Comparison of ENCODE assay signal across 1 fruit fly cellular context in genomic region chr3L:13356084-13356693, dm6.
TF ChIP-seq lines count a peak whose summit lies in the region.

Nplp2 (plus strand) TSS chr3L:13356376.

TF ChIP-seq in whole organism, embryonic, 481 proteins besides CTCF, POLR2A, EP300 and RAD21 (continued from another document and continues in another):
- TF ChIP-seq gcm (GFP tag; optimal IDR thresholded peaks at IDR 0.05; lab: Kevin White, UChicago) (no peak), CG34376 (GFP tag; optimal IDR thresholded peaks at IDR 0.05; lab: Kevin White, UChicago) (peak; percentile 46), CG2875 (GFP tag; optimal IDR thresholded peaks at IDR 0.05; lab: Kevin White, UChicago) (peak; percentile 5), CG12236 (GFP tag; optimal IDR thresholded peaks at IDR 0.05; lab: Kevin White, UChicago) (no peak), trem (tag; optimal IDR thresholded peaks at IDR 0.05; lab: Kevin White, UChicago) (no peak), Oli (tag; optimal IDR thresholded peaks at IDR 0.05; lab: Kevin White, UChicago) (peak; percentile 65), Doc3 (GFP tag; IDR thresholded peaks at IDR 0.05; lab: Robert Waterston, UW; ENCODE audit: partially characterized antibody) (no peak), CG4854 (GFP tag; optimal IDR thresholded peaks at IDR 0.05; lab: Kevin White, UChicago) (no peak), Bteb2 (GFP tag; optimal IDR thresholded peaks at IDR 0.05; lab: Kevin White, UChicago) (no peak), seq (GFP tag; IDR thresholded peaks at IDR 0.05; lab: Robert Waterston, UW) (peak; percentile 54; the same call in 1 of the 2 replicates), da (GFP tag; optimal IDR thresholded peaks at IDR 0.05; lab: Kevin White, UChicago) (no peak), B-H2 (GFP tag; optimal IDR thresholded peaks at IDR 0.05; lab: Kevin White, UChicago) (peak; percentile 62), NC2α (GFP tag; optimal IDR thresholded peaks at IDR 0.05; lab: Kevin White, UChicago) (no peak), vnd (GFP tag; IDR thresholded peaks at IDR 0.05; lab: Robert Waterston, UW; ENCODE audit: partially characterized antibody) (no peak), Lhr (GFP tag; optimal IDR thresholded peaks at IDR 0.05; lab: Kevin White, UChicago) (no peak), CG17568 (GFP tag; optimal IDR thresholded peaks at IDR 0.05; lab: Kevin White, UChicago) (no peak), bsh (GFP tag; optimal IDR thresholded peaks at IDR 0.05; lab: Kevin White, UChicago) (no peak), CG18262 (tag; optimal IDR thresholded peaks at IDR 0.05; lab: Kevin White, UChicago) (no peak), grau (tag; optimal IDR thresholded peaks at IDR 0.05; lab: Kevin White, UChicago) (peak; percentile 91), hbn (GFP tag; IDR thresholded peaks at IDR 0.05; lab: Robert Waterston, UW; ENCODE audit: partially characterized antibody) (no peak), CG1792 (GFP tag; optimal IDR thresholded peaks at IDR 0.05; lab: Kevin White, UChicago) (no peak), eyg (GFP tag; optimal IDR thresholded peaks at IDR 0.05; lab: Kevin White, UChicago) (no peak), al (GFP tag; IDR thresholded peaks at IDR 0.05; lab: Robert Waterston, UW) (peak; percentile 35; the same call in 1 of the 2 replicates), NK7.1 (GFP tag; optimal IDR thresholded peaks at IDR 0.05; lab: Kevin White, UChicago) (no peak), Rx (GFP tag; IDR thresholded peaks at IDR 0.05; lab: Robert Waterston, UW) (0 out of 2 replicates have a peak, but pooled peaks have one; percentile 6), CG4404 (GFP tag; IDR thresholded peaks at IDR 0.05; lab: Robert Waterston, UW) (peak; percentile 56), Chrac-16 (GFP tag; optimal IDR thresholded peaks at IDR 0.05; lab: Kevin White, UChicago) (peak; percentile 9), CG2202 (tag; optimal IDR thresholded peaks at IDR 0.05; lab: Kevin White, UChicago) (peak; percentile 7), tup (GFP tag; optimal IDR thresholded peaks at IDR 0.05; lab: Kevin White, UChicago) (no peak), CG2116 (GFP tag; optimal IDR thresholded peaks at IDR 0.05; lab: Kevin White, UChicago) (no peak), CG5245 (GFP tag; optimal IDR thresholded peaks at IDR 0.05; lab: Kevin White, UChicago) (peak; percentile 4), pita (GFP tag; optimal IDR thresholded peaks at IDR 0.05; lab: Kevin White, UChicago) (no peak), CG3838 (GFP tag; optimal IDR thresholded peaks at IDR 0.05; lab: Kevin White, UChicago) (no peak), Stat92E (GFP tag; optimal IDR thresholded peaks at IDR 0.05; lab: Kevin White, UChicago) (no peak), Dp (GFP tag; optimal IDR thresholded peaks at IDR 0.05; lab: Kevin White, UChicago) (no peak), CG7357 (GFP tag; IDR thresholded peaks at IDR 0.05; lab: Robert Waterston, UW) (0 out of 3 replicates have a peak, but pooled peaks have one; percentile 25), chm (GFP tag; IDR thresholded peaks at IDR 0.05; lab: Robert Waterston, UW) (no peak), hkb (optimal IDR thresholded peaks at IDR 0.05; lab: Kevin White, UChicago) (no peak), hkb (GFP tag; IDR thresholded peaks at IDR 0.05; lab: Robert Waterston, UW) (no peak; the same call in 1 of the 2 replicates), CG31365 (tag; optimal IDR thresholded peaks at IDR 0.05; lab: Kevin White, UChicago) (no peak), CG17385 (GFP tag; optimal IDR thresholded peaks at IDR 0.05; lab: Kevin White, UChicago) (peak; percentile 35), CG8388 (GFP tag; optimal IDR thresholded peaks at IDR 0.05; lab: Kevin White, UChicago) (peak; percentile 21), CG11695 (GFP tag; IDR thresholded peaks at IDR 0.05; lab: Robert Waterston, UW) (0 out of 3 replicates have a peak, but pooled peaks have one; percentile 39), CG8478 (optimal IDR thresholded peaks at IDR 0.05; lab: Kevin White, UChicago) (no peak), CG15269 (tag; optimal IDR thresholded peaks at IDR 0.05; lab: Kevin White, UChicago) (peak; percentile 74), E2f1 (GFP tag; IDR thresholded peaks at IDR 0.05; lab: Robert Waterston, UW) (peak; percentile 39), Blimp-1 (GFP tag; optimal IDR thresholded peaks at IDR 0.05; lab: Kevin White, UChicago) (no peak), dati (GFP tag; IDR thresholded peaks at IDR 0.05; lab: Robert Waterston, UW) (peak; percentile 25; the same call in 1 of the 2 replicates), CG2712 (tag; optimal IDR thresholded peaks at IDR 0.05; lab: Kevin White, UChicago) (no peak), CG1603 (tag; optimal IDR thresholded peaks at IDR 0.05; lab: Kevin White, UChicago) (peak; percentile 11), Ets65A (GFP tag; lab: Kevin White, UChicago) (peak; percentile 90), Nf-YC (tag; optimal IDR thresholded peaks at IDR 0.05; lab: Kevin White, UChicago) (no peak), Hr78 (GFP tag; optimal IDR thresholded peaks at IDR 0.05; lab: Kevin White, UChicago) (no peak), slou (GFP tag; optimal IDR thresholded peaks at IDR 0.05; lab: Kevin White, UChicago) (no peak), Fer2 (tag; optimal IDR thresholded peaks at IDR 0.05; lab: Kevin White, UChicago) (no peak), CG42726 (GFP tag; IDR thresholded peaks at IDR 0.05; lab: Robert Waterston, UW; ENCODE audit: partially characterized antibody) (no peak), stc (GFP tag; IDR thresholded peaks at IDR 0.05; lab: Robert Waterston, UW) (no peak), CG15514 (GFP tag; optimal IDR thresholded peaks at IDR 0.05; lab: Kevin White, UChicago) (peak; percentile 13), CG10543 (GFP tag; optimal IDR thresholded peaks at IDR 0.05; lab: Kevin White, UChicago) (peak; percentile 30), CG5180 (GFP tag; optimal IDR thresholded peaks at IDR 0.05; lab: Kevin White, UChicago) (no peak), CG18011 (GFP tag; optimal IDR thresholded peaks at IDR 0.05; lab: Kevin White, UChicago) (no peak), CG11723 (GFP tag; optimal IDR thresholded peaks at IDR 0.05; lab: Kevin White, UChicago) (no peak), CG13123 (GFP tag; optimal IDR thresholded peaks at IDR 0.05; lab: Kevin White, UChicago) (no peak), inv (GFP tag; IDR thresholded peaks at IDR 0.05; lab: Robert Waterston, UW; ENCODE audit: partially characterized antibody) (no peak), CG3847 (GFP tag; IDR thresholded peaks at IDR 0.05; lab: Robert Waterston, UW) (peak; percentile 69), gro (GFP tag; optimal IDR thresholded peaks at IDR 0.05; lab: Kevin White, UChicago) (no peak), nom (GFP tag; optimal IDR thresholded peaks at IDR 0.05; lab: Kevin White, UChicago) (no peak), CG8290 (GFP tag; optimal IDR thresholded peaks at IDR 0.05; lab: Kevin White, UChicago) (no peak), CG8290 (tag; optimal IDR thresholded peaks at IDR 0.05; lab: Kevin White, UChicago) (no peak), CG31388 (GFP tag; optimal IDR thresholded peaks at IDR 0.05; lab: Kevin White, UChicago) (no peak), zen (tag; optimal IDR thresholded peaks at IDR 0.05; lab: Kevin White, UChicago) (peak; percentile 11), CG32532 (GFP tag; IDR thresholded peaks at IDR 0.05; lab: Robert Waterston, UW) (peak; percentile 75), CG9215 (GFP tag; IDR thresholded peaks at IDR 0.05; lab: Robert Waterston, UW) (peak; percentile 59; the same call in 1 of the 2 replicates), CG10565 (GFP tag; optimal IDR thresholded peaks at IDR 0.05; lab: Kevin White, UChicago) (no peak), yki (optimal IDR thresholded peaks at IDR 0.05; lab: Kevin White, UChicago) (no peak), CG10979 (tag; optimal IDR thresholded peaks at IDR 0.05; lab: Kevin White, UChicago) (no peak), CG3407 (GFP tag; optimal IDR thresholded peaks at IDR 0.05; lab: Kevin White, UChicago) (no peak), stwl (tag; optimal IDR thresholded peaks at IDR 0.05; lab: Kevin White, UChicago) (no peak), Hr3 (GFP tag; optimal IDR thresholded peaks at IDR 0.05; lab: Kevin White, UChicago) (peak; percentile 38), CG30403 (GFP tag; optimal IDR thresholded peaks at IDR 0.05; lab: Kevin White, UChicago) (no peak), gsb (GFP tag; IDR thresholded peaks at IDR 0.05; lab: Robert Waterston, UW) (no peak), CG14667 (GFP tag; IDR thresholded peaks at IDR 0.05; lab: Robert Waterston, UW) (peak; percentile 31), Atf6 (GFP tag; IDR thresholded peaks at IDR 0.05; lab: Robert Waterston, UW) (peak; percentile 35; the same call in 1 of the 2 replicates), CG6765 (GFP tag; optimal IDR thresholded peaks at IDR 0.05; lab: Kevin White, UChicago) (no peak), CG11247 (GFP tag; IDR thresholded peaks at IDR 0.05; lab: Robert Waterston, UW) (peak; percentile 40; the same call in 1 of the 2 replicates), run (tag; optimal IDR thresholded peaks at IDR 0.05; lab: Kevin White, UChicago) (peak; percentile 8), trh (GFP tag; optimal IDR thresholded peaks at IDR 0.05; lab: Kevin White, UChicago) (peak; percentile 14), MBD-R2 (GFP tag; IDR thresholded peaks at IDR 0.05; lab: Robert Waterston, UW) (no peak), lilli (GFP tag; optimal IDR thresholded peaks at IDR 0.05; lab: Kevin White, UChicago) (no peak), fd102C (GFP tag; optimal IDR thresholded peaks at IDR 0.05; lab: Kevin White, UChicago) (no peak), knrl (GFP tag; IDR thresholded peaks at IDR 0.05; lab: Robert Waterston, UW; ENCODE audit: partially characterized antibody) (no peak), CG3065 (GFP tag; optimal IDR thresholded peaks at IDR 0.05; lab: Kevin White, UChicago) (no peak), CG11696 (GFP tag; IDR thresholded peaks at IDR 0.05; lab: Robert Waterston, UW) (0 out of 2 replicates have a peak, but pooled peaks have one; percentile 27), CG10147 (GFP tag; optimal IDR thresholded peaks at IDR 0.05; lab: Kevin White, UChicago) (no peak), en (GFP tag; optimal IDR thresholded peaks at IDR 0.05; lab: Kevin White, UChicago) (no peak), crp (GFP tag; optimal IDR thresholded peaks at IDR 0.05; lab: Kevin White, UChicago) (no peak), hb (GFP tag; IDR thresholded peaks at IDR 0.05; lab: Robert Waterston, UW; ENCODE audit: partially characterized antibody) (no peak), pros (GFP tag; optimal IDR thresholded peaks at IDR 0.05; lab: Kevin White, UChicago) (no peak), CG12744 (GFP tag; optimal IDR thresholded peaks at IDR 0.05; lab: Kevin White, UChicago) (no peak), sens (GFP tag; lab: Kevin White, UChicago) (peak; percentile 79), CG15479 (GFP tag; optimal IDR thresholded peaks at IDR 0.05; lab: Kevin White, UChicago) (no peak), fd3F (GFP tag; optimal IDR thresholded peaks at IDR 0.05; lab: Kevin White, UChicago) (peak; percentile 63), Gsc (GFP tag; IDR thresholded peaks at IDR 0.05; lab: Robert Waterston, UW) (no peak), NfI (GFP tag; optimal IDR thresholded peaks at IDR 0.05; lab: Kevin White, UChicago) (peak; percentile 44), Adf1 (GFP tag; IDR thresholded peaks at IDR 0.05; lab: Robert Waterston, UW) (0 out of 2 replicates have a peak, but pooled peaks have one; percentile 30), corto (GFP tag; optimal IDR thresholded peaks at IDR 0.05; lab: Kevin White, UChicago) (no peak), sd (tag; optimal IDR thresholded peaks at IDR 0.05; lab: Kevin White, UChicago) (peak; percentile 57), zfh2 (GFP tag; optimal IDR thresholded peaks at IDR 0.05; lab: Kevin White, UChicago) (no peak), CG11093 (GFP tag; IDR thresholded peaks at IDR 0.05; lab: Robert Waterston, UW) (peak; percentile 46; the same call in 1 of the 3 replicates), jing (GFP tag; optimal IDR thresholded peaks at IDR 0.05; lab: Kevin White, UChicago) (no peak), Eip74EF (GFP tag; optimal IDR thresholded peaks at IDR 0.05; lab: Kevin White, UChicago) (peak in 1 of 2 experiments; percentile 31), CG13424 (tag; optimal IDR thresholded peaks at IDR 0.05; lab: Kevin White, UChicago) (peak; percentile 68), H15 (GFP tag; IDR thresholded peaks at IDR 0.05; lab: Robert Waterston, UW) (no peak), pzg (GFP tag; optimal IDR thresholded peaks at IDR 0.05; lab: Kevin White, UChicago) (no peak), CG18476 (GFP tag; optimal IDR thresholded peaks at IDR 0.05; lab: Kevin White, UChicago) (no peak), Hr39 (optimal IDR thresholded peaks at IDR 0.05; lab: Kevin White, UChicago) (no peak), CG2199 (GFP tag; IDR thresholded peaks at IDR 0.05; lab: Robert Waterston, UW) (no peak), CG10654 (GFP tag; optimal IDR thresholded peaks at IDR 0.05; lab: Kevin White, UChicago) (no peak), CG8765 (GFP tag; IDR thresholded peaks at IDR 0.05; lab: Robert Waterston, UW) (0 out of 2 replicates have a peak, but pooled peaks have one; percentile 33), onecut (GFP tag; IDR thresholded peaks at IDR 0.05; lab: Robert Waterston, UW) (peak; percentile 54), crc (GFP tag; optimal IDR thresholded peaks at IDR 0.05; lab: Kevin White, UChicago) (no peak), CG6689 (GFP tag; IDR thresholded peaks at IDR 0.05; lab: Robert Waterston, UW) (peak; percentile 61), B-H1 (GFP tag; IDR thresholded peaks at IDR 0.05; lab: Robert Waterston, UW) (peak; percentile 34; the same call in 1 of the 3 replicates), ham (GFP tag; IDR thresholded peaks at IDR 0.05; lab: Robert Waterston, UW) (no peak), vvl (GFP tag; IDR thresholded peaks at IDR 0.05; lab: Robert Waterston, UW) (no peak; the same call in 1 of the 2 replicates), ttk (GFP tag; IDR thresholded peaks at IDR 0.05; lab: Robert Waterston, UW) (peak; percentile 41; the same call in 1 of the 2 replicates), Spps (tag; optimal IDR thresholded peaks at IDR 0.05; lab: Kevin White, UChicago) (no peak), CG2129 (GFP tag; IDR thresholded peaks at IDR 0.05; lab: Robert Waterston, UW; ENCODE audit: partially characterized antibody) (no peak), CG17802 (tag; optimal IDR thresholded peaks at IDR 0.05; lab: Kevin White, UChicago) (no peak), CG6683 (GFP tag; optimal IDR thresholded peaks at IDR 0.05; lab: Kevin White, UChicago) (no peak), CG12104 (GFP tag; optimal IDR thresholded peaks at IDR 0.05; lab: Kevin White, UChicago) (peak; percentile 26), crol (GFP tag; IDR thresholded peaks at IDR 0.05; lab: Robert Waterston, UW) (no peak), Hr51 (GFP tag; optimal IDR thresholded peaks at IDR 0.05; lab: Kevin White, UChicago) (peak in 1 of 2 experiments; percentile 54), CG5953 (GFP tag; IDR thresholded peaks at IDR 0.05; lab: Robert Waterston, UW) (no peak)
